Fruit fly (Drosophila melanogaster) whole organism, embryonic: Measurements from ENCODE around the gene saturn.
A peak's percentile ranks its signal among the peaks of the same experiment; 100 is the strongest.

Experiments used
- CG10267 ChIP-seq: fragments of 200-800 bp; sonication (Bioruptor generic); optimal IDR thresholded peaks from 2 replicates; lab custom pipeline; 2018; ENCODE audit warnings: missing biosample characterization, mild to moderate bottlenecking, missing genetic modification characterization, moderate library complexity
- CG13624 ChIP-seq: fragments of 200-800 bp; sonication (Bioruptor generic); optimal IDR thresholded peaks from 2 replicates; lab custom pipeline; 2016; ENCODE audit warnings: missing biosample characterization, missing genetic modification characterization
- CG18262 ChIP-seq: fragments of 200-800 bp; optimal IDR thresholded peaks from 3 replicates; lab custom pipeline; 2019; ENCODE audit warnings: missing biosample characterization, mild to moderate bottlenecking, missing genetic modification characterization, moderate library complexity
- CG30431 ChIP-seq: fragments of 200-800 bp; sonication (Bioruptor generic); optimal IDR thresholded peaks from 2 replicates; lab custom pipeline; 2017; ENCODE audit warnings: missing biosample characterization, missing genetic modification characterization
- CG31441 ChIP-seq: fragments of 200-800 bp; sonication (Bioruptor generic); IDR thresholded peaks from 2 replicates; pipeline ENCODE4 v1.3.6; 2022; ENCODE audit warnings: missing biosample characterization, missing genetic modification characterization
- CG4328 ChIP-seq: fragments of 200-800 bp; sonication (Bioruptor generic); optimal IDR thresholded peaks from 3 replicates; lab custom pipeline; 2017; ENCODE audit warnings: missing biosample characterization, missing genetic modification reagents, missing genetic modification characterization
- CG4360 ChIP-seq: fragments of 200-800 bp; sonication (Bioruptor generic); IDR thresholded peaks from 2 replicates; pipeline ENCODE4 v1.3.6; 2022; ENCODE audit warnings: missing biosample characterization, missing genetic modification characterization
- CG4617 ChIP-seq: fragments of 200-800 bp; sonication (Bioruptor generic); optimal IDR thresholded peaks from 3 replicates; lab custom pipeline; 2016; ENCODE audit warnings: missing biosample characterization, missing genetic modification characterization, borderline replicate concordance
- CG7987 ChIP-seq: fragments of 200-800 bp; sonication (Bioruptor generic); optimal IDR thresholded peaks from 2 replicates; lab custom pipeline; 2018; ENCODE audit warnings: missing biosample characterization, mild to moderate bottlenecking, missing genetic modification characterization, moderate library complexity
- CG8478 ChIP-seq: fragments of >200 bp; optimal IDR thresholded peaks from 2 replicates; lab custom pipeline; 2018
- Dfd ChIP-seq, 2 experiments: fragments of >200 bp; optimal IDR thresholded peaks; 2 replicates each; lab custom pipeline; 2017; ENCODE audit warnings: missing biosample characterization in 2 of 2, missing genetic modification characterization in 2 of 2
- HLH3B ChIP-seq: fragments of 200-800 bp; sonication (Bioruptor generic); IDR thresholded peaks from 2 replicates; pipeline ENCODE4 v1.3.6; 2022; ENCODE audit warnings: missing biosample characterization, missing genetic modification characterization
- HLHmδ ChIP-seq: fragments of 200-800 bp; sonication (Bioruptor generic); optimal IDR thresholded peaks from 2 replicates; lab custom pipeline; 2018; ENCODE audit warnings: missing biosample characterization, mild to moderate bottlenecking, missing genetic modification characterization, moderate library complexity
- Hey ChIP-seq: fragments of 200-800 bp; sonication (Bioruptor generic); optimal IDR thresholded peaks from 3 replicates; lab custom pipeline; 2018; ENCODE audit warnings: missing biosample characterization, mild to moderate bottlenecking, missing genetic modification characterization
- Lpt ChIP-seq: fragments of >200 bp; optimal IDR thresholded peaks from 2 replicates; lab custom pipeline; 2018; ENCODE audit warnings: missing biosample characterization, missing genetic modification characterization
- Med ChIP-seq: fragments of 200-800 bp; sonication (Bioruptor generic); peaks from one replicate; lab custom pipeline; 2016; ENCODE audit warnings: missing biosample characterization, missing genetic modification characterization, mild to moderate bottlenecking, inconsistent platforms, moderate library complexity
- Oaz ChIP-seq: fragments of 200-800 bp; sonication (Bioruptor generic); IDR thresholded peaks from 2 replicates; pipeline ENCODE4 v1.3.6; 2022; ENCODE audit warnings: missing biosample characterization, missing genetic modification characterization
- Side ChIP-seq: fragments of 200-800 bp; sonication (Bioruptor generic); optimal IDR thresholded peaks from 2 replicates; lab custom pipeline; 2016; ENCODE audit warnings: missing biosample characterization, missing genetic modification characterization
- Sin3A ChIP-seq: fragments of >200 bp; optimal IDR thresholded peaks from 2 replicates; lab custom pipeline; 2018
- Sry-β ChIP-seq: fragments of 200-800 bp; sonication (Bioruptor generic); optimal IDR thresholded peaks from 2 replicates; lab custom pipeline; 2018; ENCODE audit warnings: missing biosample characterization, mild to moderate bottlenecking, missing genetic modification characterization, moderate library complexity
- abd-A ChIP-seq: fragments of 200-800 bp; sonication (Bioruptor generic); optimal IDR thresholded peaks from 3 replicates; lab custom pipeline; 2019; ENCODE audit warnings: missing biosample characterization, mild to moderate bottlenecking, missing genetic modification characterization, moderate library complexity
- ara ChIP-seq: fragments of 200-800 bp; sonication (Bioruptor generic); IDR thresholded peaks from 2 replicates; pipeline ENCODE4 v1.3.6; 2022; ENCODE audit warnings: missing biosample characterization, missing genetic modification characterization
- bsh ChIP-seq, 2 experiments: fragments of 200-800 bp; sonication (Bioruptor generic); optimal IDR thresholded peaks; 2 replicates each; lab custom pipeline; 2017 to 2018; ENCODE audit warnings: mild to moderate bottlenecking in 2 of 2, missing biosample characterization in 2 of 2, missing genetic modification characterization in 2 of 2, moderate library complexity in 1 of 2
- cwo ChIP-seq: fragments of 200-800 bp; sonication (Bioruptor generic); optimal IDR thresholded peaks from 3 replicates; lab custom pipeline; 2017; ENCODE audit warnings: missing biosample characterization, missing genetic modification characterization, mild to moderate bottlenecking, moderate library complexity, missing genetic modification reagents
- hb ChIP-seq: fragments of 200-800 bp; sonication (Bioruptor generic); IDR thresholded peaks from 3 replicates; pipeline ENCODE4 v1.3.6; 2022; ENCODE audit warnings: missing biosample characterization, missing genetic modification characterization; ENCODE audit not compliant: partially characterized antibody
- hbn ChIP-seq: fragments of 200-800 bp; sonication (Bioruptor generic); IDR thresholded peaks from 2 replicates; pipeline ENCODE4 v1.3.6; 2022; ENCODE audit warnings: missing biosample characterization, missing genetic modification characterization; ENCODE audit not compliant: partially characterized antibody
- ind ChIP-seq: fragments of 200-800 bp; sonication (Bioruptor generic); optimal IDR thresholded peaks from 3 replicates; lab custom pipeline; 2016; ENCODE audit warnings: missing biosample characterization, missing genetic modification characterization
- kah ChIP-seq: fragments of 200-800 bp; sonication (Bioruptor generic); optimal IDR thresholded peaks from 2 replicates; lab custom pipeline; 2018; ENCODE audit warnings: missing biosample characterization, mild to moderate bottlenecking, missing genetic modification characterization
- pfk ChIP-seq: fragments of 200-800 bp; sonication (Bioruptor generic); optimal IDR thresholded peaks from 2 replicates; lab custom pipeline; 2018; ENCODE audit warnings: missing biosample characterization, mild to moderate bottlenecking, missing genetic modification characterization, moderate library complexity
- phol ChIP-seq: fragments of 200-800 bp; sonication (Bioruptor generic); optimal IDR thresholded peaks from 3 replicates; lab custom pipeline; 2018; ENCODE audit warnings: missing biosample characterization, mild to moderate bottlenecking, missing genetic modification characterization, moderate library complexity
- prd ChIP-seq, 3 experiments: fragments of >200 bp in 2 of 3; fragments of 200-800 bp in 1 of 3; sonication (Bioruptor generic) in 1 of 3; optimal IDR thresholded peaks in 2 of 3; IDR thresholded peaks in 1 of 3; 2 replicates in 2 of 3; 3 replicates in 1 of 3; pipeline versions ENCODE4 v1.3.6 to Lab custom; 2017 to 2022; ENCODE audit warnings: missing biosample characterization in 1 of 3, missing genetic modification characterization in 1 of 3
- pum ChIP-seq: fragments of 200-800 bp; sonication (Bioruptor generic); optimal IDR thresholded peaks from 2 replicates; lab custom pipeline; 2016; ENCODE audit warnings: missing biosample characterization, missing genetic modification characterization
- row ChIP-seq: fragments of 200-800 bp; sonication (Bioruptor generic); IDR thresholded peaks from 3 replicates; pipeline ENCODE4 v1.3.6; 2022; ENCODE audit warnings: missing biosample characterization, missing genetic modification characterization
- sc ChIP-seq, 3 experiments: fragments of >200 bp in 2 of 3; fragments of 200-800 bp in 1 of 3; sonication (Bioruptor generic) in 1 of 3; optimal IDR thresholded peaks; 2 replicates in 2 of 3; 3 replicates in 1 of 3; lab custom pipeline; 2017; ENCODE audit warnings: mild to moderate bottlenecking in 1 of 3, missing biosample characterization in 1 of 3, missing genetic modification characterization in 1 of 3, missing genetic modification reagents in 1 of 3
- sd ChIP-seq: fragments of 200-800 bp; sonication (Bioruptor generic); optimal IDR thresholded peaks from 3 replicates; lab custom pipeline; 2018; ENCODE audit warnings: missing biosample characterization, mild to moderate bottlenecking, missing genetic modification characterization, moderate library complexity
- sens ChIP-seq: fragments of 200-800 bp; sonication (Bioruptor generic); peaks from one replicate; lab custom pipeline; 2016; ENCODE audit warnings: missing biosample characterization, missing genetic modification characterization
- slp2 ChIP-seq: fragments of 200-800 bp; sonication (Bioruptor generic); optimal IDR thresholded peaks from 2 replicates; lab custom pipeline; 2016; ENCODE audit warnings: missing biosample characterization, missing genetic modification characterization
- stc ChIP-seq: fragments of 200-800 bp; sonication (Bioruptor generic); IDR thresholded peaks from 2 replicates; pipeline ENCODE4 v1.3.6; 2022; ENCODE audit warnings: missing biosample characterization, missing genetic modification characterization
- vvl ChIP-seq: fragments of 200-800 bp; sonication (Bioruptor generic); IDR thresholded peaks from 2 replicates; pipeline ENCODE4 v1.3.6; 2022; ENCODE audit warnings: missing biosample characterization, missing genetic modification characterization
- zfh1 ChIP-seq: fragments of 200-800 bp; sonication (Bioruptor generic); IDR thresholded peaks from 3 replicates; pipeline ENCODE4 v1.3.6; 2022; ENCODE audit warnings: missing biosample characterization, missing genetic modification characterization

The saturn gene

dm6 chr3L:14170531-14170930 is 32.6 kb upstream of the saturn start (continued):
- TF ChIP-seq hbn (no peak), kah (GFP tag; lab: Kevin White, UChicago) (no peak), cwo (GFP tag; lab: Kevin White, UChicago) (no peak), CG8478 (lab: Kevin White, UChicago) (no peak), Sry-β (no peak), sc (optimal IDR thresholded peaks at IDR 0.05; lab: Kevin White, UChicago) (no peak), sc (GFP tag; optimal IDR thresholded peaks at IDR 0.05; lab: Kevin White, UChicago) (no peak), CG31441 (GFP tag; lab: Robert Waterston, UW) (no peak), stc (GFP tag; lab: Robert Waterston, UW) (peak; percentile 19; the same call in 1 of the 2 replicates), row (GFP tag; lab: Robert Waterston, UW) (0 out of 3 replicates have a peak, but pooled peaks have one; percentile 11), sens (peak; percentile 67), Lpt (GFP tag; lab: Kevin White, UChicago) (no peak), slp2 (no peak), CG4328 (GFP tag; lab: Kevin White, UChicago) (no peak), pfk (GFP tag; lab: Kevin White, UChicago) (no peak), CG18262 (tag; lab: Kevin White, UChicago) (peak; percentile 16), Dfd (GFP tag; optimal IDR thresholded peaks at IDR 0.05; lab: Kevin White, UChicago) (no peak), CG4617 (GFP tag; lab: Kevin White, UChicago) (no peak), vvl (GFP tag; lab: Robert Waterston, UW) (0 out of 2 replicates have a peak, but pooled peaks have one; percentile 6), pum (GFP tag; lab: Kevin White, UChicago) (no peak), Side (GFP tag; lab: Kevin White, UChicago) (no peak), zfh1 (GFP tag; lab: Robert Waterston, UW) (0 out of 3 replicates have a peak, but pooled peaks have one; percentile 25), HLHmδ (GFP tag; lab: Kevin White, UChicago) (no peak), HLH3B (GFP tag; lab: Robert Waterston, UW) (no peak), Hey (tag; lab: Kevin White, UChicago) (no peak), ara (GFP tag; lab: Robert Waterston, UW) (peak; percentile 71), Oaz (GFP tag; lab: Robert Waterston, UW) (no peak), CG10267 (tag; lab: Kevin White, UChicago) (peak; percentile 2), hb (no peak), CG4360 (GFP tag; lab: Robert Waterston, UW) (peak; percentile 17; the same call in 1 of the 2 replicates), abd-A (no peak), prd (optimal IDR thresholded peaks at IDR 0.05; lab: Kevin White, UChicago) (no peak), prd (GFP tag; IDR thresholded peaks at IDR 0.05; lab: Robert Waterston, UW) (peak; percentile 56; the same call in 2 of the 3 replicates), Sin3A (lab: Kevin White, UChicago) (no peak), Med (GFP tag; lab: Kevin White, UChicago) (peak; percentile 30), CG13624 (GFP tag; lab: Kevin White, UChicago) (no peak), CG7987 (GFP tag; lab: Kevin White, UChicago) (no peak), bsh (GFP tag; optimal IDR thresholded peaks at IDR 0.05; lab: Kevin White, UChicago) (peak in 1 of 2 experiments; percentile 12), ind (GFP tag; lab: Kevin White, UChicago) (peak; percentile 0), sd (no peak), phol (peak; percentile 46), CG30431 (GFP tag; lab: Kevin White, UChicago) (no peak)
